Worm (Caenorhabditis elegans) whole organism, midembryonic: Measurements from ENCODE around the gene F40A3.6.

ENCODE experiments used
- T22C8.4 ChIP-seq: fragments of 200-800 bp; sonication (Bioruptor generic); IDR thresholded peaks from 2 replicates; pipeline ENCODE4 v1.3.6; 2022; ENCODE audit warnings: missing genetic modification characterization, missing compliant biosample characterization
- cog-1 ChIP-seq: sonication (generic microtip); optimal IDR thresholded peaks from 2 replicates; lab custom pipeline; 2016; ENCODE audit warnings: missing genetic modification characterization, missing compliant biosample characterization
- flt-1 ChIP-seq: fragments of 200-800 bp; sonication (Bioruptor generic); IDR thresholded peaks from 2 replicates; pipeline ENCODE4 v1.3.6; 2022; ENCODE audit warnings: missing genetic modification characterization, missing compliant biosample characterization
- klf-2 ChIP-seq: fragments of 200-800 bp; sonication (Bioruptor generic); conservative IDR thresholded peaks from 2 replicates; pipeline ENCODE4 v1.3.6; 2022; ENCODE audit warnings: missing genetic modification reagents, missing genetic modification characterization, missing compliant biosample characterization
- med-1 ChIP-seq: sonication (generic microtip); optimal IDR thresholded peaks from 2 replicates; lab custom pipeline; 2017; ENCODE audit warnings: missing genetic modification characterization, mild to moderate bottlenecking, missing compliant biosample characterization, antibody characterized with exemption, missing genetic modification reagents; ENCODE audit not compliant: insufficient read depth
- ref-1 ChIP-seq: fragments of 200-800 bp; sonication (Bioruptor generic); conservative IDR thresholded peaks from 2 replicates; pipeline ENCODE4 v1.3.6; 2022; ENCODE audit warnings: missing genetic modification reagents, missing genetic modification characterization, missing compliant biosample characterization
- tab-1 ChIP-seq: fragments of 200-800 bp; sonication (Bioruptor generic); IDR thresholded peaks from 2 replicates; pipeline ENCODE4 v1.3.6; 2022; ENCODE audit warnings: missing genetic modification characterization, missing compliant biosample characterization
- ztf-23 ChIP-seq: fragments of 200-800 bp; sonication (Bioruptor generic); IDR thresholded peaks from 2 replicates; pipeline ENCODE4 v1.3.6; 2022; ENCODE audit warnings: missing genetic modification reagents, missing genetic modification characterization, missing compliant biosample characterization
- ztf-29 ChIP-seq: fragments of 200-800 bp; sonication (Bioruptor generic); IDR thresholded peaks from 2 replicates; pipeline ENCODE4 v1.3.6; 2022; ENCODE audit warnings: missing genetic modification reagents, missing genetic modification characterization, missing compliant biosample characterization

Gene F40A3.6

ce11 chrV:7893812-7894381 is at the start of gene F40A3.6:
Gene F40A3.6 (minus strand): TSS chrV:7893862.
- no peak for TF ChIP-seq ztf-29 (GFP tag; lab: Robert Waterston, UW)
- no peak for TF ChIP-seq T22C8.4
- TF ChIP-seq ref-1 (GFP tag; lab: Robert Waterston, UW), result no peak
- TF ChIP-seq flt-1 (GFP tag; lab: Robert Waterston, UW), result no peak

ce11 chrV:7940299-7940698 is 46.6 kb upstream of the F40A3.6 start, which contains the start of gene srt-53:
Gene srt-53 (minus strand): TSS chrV:7940399.
- TF ChIP-seq ztf-23 (GFP tag; lab: Robert Waterston, UW) (no peak), ztf-29 (GFP tag; lab: Robert Waterston, UW) (no peak), cog-1 (tag; lab: Kevin White, UChicago) (no peak), klf-2 (GFP tag; lab: Robert Waterston, UW) (no peak), flt-1 (GFP tag; lab: Robert Waterston, UW) (no peak), tab-1 (GFP tag; lab: Robert Waterston, UW) (no peak), ref-1 (GFP tag; lab: Robert Waterston, UW) (no peak), T22C8.4 (no peak), med-1 (GFP tag; lab: Kevin White, UChicago) (no peak)

ce11 chrV:7937152-7937551 is 43.5 kb upstream of the F40A3.6 start, which contains the start of gene srsx-3:
Gene srsx-3 (minus strand): TSS chrV:7937252.
- TF ChIP-seq T22C8.4 (no peak), ztf-29 (GFP tag; lab: Robert Waterston, UW) (no peak), tab-1 (GFP tag; lab: Robert Waterston, UW) (no peak), ref-1 (GFP tag; lab: Robert Waterston, UW) (no peak)

ce11 chrV:7932998-7933397 is 39.3 kb upstream of the F40A3.6 start, which contains the start of gene ncx-10:
Gene ncx-10 (minus strand): TSS chrV:7933098.
- TF ChIP-seq T22C8.4 (no peak), flt-1 (GFP tag; lab: Robert Waterston, UW) (no peak), cog-1 (tag; lab: Kevin White, UChicago) (no peak), ztf-23 (GFP tag; lab: Robert Waterston, UW) (no peak), klf-2 (GFP tag; lab: Robert Waterston, UW) (no peak), ztf-29 (GFP tag; lab: Robert Waterston, UW) (no peak), ref-1 (GFP tag; lab: Robert Waterston, UW) (no peak), med-1 (GFP tag; lab: Kevin White, UChicago) (no peak), tab-1 (GFP tag; lab: Robert Waterston, UW) (no peak)

ce11 chrV:7928660-7929059 is 35.0 kb upstream of the F40A3.6 start, which contains the start of gene srsx-5:
Gene srsx-5 (plus strand): TSS chrV:7928960.
- TF ChIP-seq flt-1 (GFP tag; lab: Robert Waterston, UW) (no peak), klf-2 (GFP tag; lab: Robert Waterston, UW) (no peak), T22C8.4 (no peak), ztf-23 (GFP tag; lab: Robert Waterston, UW) (no peak), cog-1 (tag; lab: Kevin White, UChicago) (no peak), med-1 (GFP tag; lab: Kevin White, UChicago) (no peak), ztf-29 (GFP tag; lab: Robert Waterston, UW) (no peak), ref-1 (GFP tag; lab: Robert Waterston, UW) (no peak), tab-1 (GFP tag; lab: Robert Waterston, UW) (no peak)

ce11 chrV:7926784-7927183 is 33.1 kb upstream of the F40A3.6 start, which contains the start of gene srsx-6:
Gene srsx-6 (plus strand): TSS chrV:7927084.
- TF ChIP-seq tab-1 (GFP tag; lab: Robert Waterston, UW) (no peak), cog-1 (tag; lab: Kevin White, UChicago) (no peak), flt-1 (GFP tag; lab: Robert Waterston, UW) (no peak), med-1 (GFP tag; lab: Kevin White, UChicago) (no peak), klf-2 (GFP tag; lab: Robert Waterston, UW) (no peak), ref-1 (GFP tag; lab: Robert Waterston, UW) (no peak), ztf-29 (GFP tag; lab: Robert Waterston, UW) (no peak), ztf-23 (GFP tag; lab: Robert Waterston, UW) (no peak), T22C8.4 (no peak)

ce11 chrV:7925483-7925882 is 31.8 kb upstream of the F40A3.6 start, which contains the start of gene srsx-7:
Gene srsx-7 (plus strand): TSS chrV:7925783.
- TF ChIP-seq ztf-29 (GFP tag; lab: Robert Waterston, UW) (no peak), cog-1 (tag; lab: Kevin White, UChicago) (no peak), med-1 (GFP tag; lab: Kevin White, UChicago) (no peak), T22C8.4 (no peak), tab-1 (GFP tag; lab: Robert Waterston, UW) (no peak), ref-1 (GFP tag; lab: Robert Waterston, UW) (no peak), flt-1 (GFP tag; lab: Robert Waterston, UW) (no peak), klf-2 (GFP tag; lab: Robert Waterston, UW) (no peak), ztf-23 (GFP tag; lab: Robert Waterston, UW) (no peak)

- TF ChIP-seq ref-1 (GFP tag; lab: Robert Waterston, UW) (no peak), klf-2 (GFP tag; lab: Robert Waterston, UW) (no peak), T22C8.4 (no peak), ztf-23 (GFP tag; lab: Robert Waterston, UW) (no peak), med-1 (GFP tag; lab: Kevin White, UChicago) (no peak), flt-1 (GFP tag; lab: Robert Waterston, UW) (no peak), tab-1 (GFP tag; lab: Robert Waterston, UW) (no peak), ztf-29 (GFP tag; lab: Robert Waterston, UW) (no peak)
Measured at ce11 chrV:7908431-7908830, 14.8 kb upstream of the F40A3.6 start.

ce11 chrV:7904389-7904788 is 10.7 kb upstream of the F40A3.6 start:
- no peak for TF ChIP-seq klf-2 (GFP tag; lab: Robert Waterston, UW)
- no peak for TF ChIP-seq T22C8.4
- TF ChIP-seq cog-1 (tag; lab: Kevin White, UChicago), result no peak
- TF ChIP-seq tab-1 (GFP tag; lab: Robert Waterston, UW), result no peak
- no peak for TF ChIP-seq med-1 (GFP tag; lab: Kevin White, UChicago)
- TF ChIP-seq ztf-29 (GFP tag; lab: Robert Waterston, UW), result no peak
- no peak for TF ChIP-seq flt-1 (GFP tag; lab: Robert Waterston, UW)
- TF ChIP-seq ref-1 (GFP tag; lab: Robert Waterston, UW), result no peak
- no peak for TF ChIP-seq ztf-23 (GFP tag; lab: Robert Waterston, UW)
